Worm (Caenorhabditis elegans): Measurements from ENCODE around the gene chtb-2.

ce11 chrIII:6482918-6483317, at the start of gene chtb-2:
- TF ChIP-seq rbr-2 (tag; optimal IDR thresholded peaks at IDR 0.05) (no peak), vab-7 (GFP tag; IDR thresholded peaks at IDR 0.05) (no peak), jun-1 (tag; optimal IDR thresholded peaks at IDR 0.05) (no peak), ama-1 (optimal IDR thresholded peaks at IDR 0.05) (no peak), mdl-1 (tag; optimal IDR thresholded peaks at IDR 0.05) (no peak), nhr-25 (tag; optimal IDR thresholded peaks at IDR 0.05; ENCODE audit: borderline replicate concordance, insufficient read depth) (no peak), ceh-82 (tag; optimal IDR thresholded peaks at IDR 0.05) (no peak), set-16 (GFP tag; IDR thresholded peaks at IDR 0.05) (no peak), dmd-6 (GFP tag; IDR thresholded peaks at IDR 0.05) (no peak), aly-2 (tag; optimal IDR thresholded peaks at IDR 0.05) (no peak)
